Fruit fly (Drosophila melanogaster): ENCODE data around the gene Kots.

Kots gene

DNA sequence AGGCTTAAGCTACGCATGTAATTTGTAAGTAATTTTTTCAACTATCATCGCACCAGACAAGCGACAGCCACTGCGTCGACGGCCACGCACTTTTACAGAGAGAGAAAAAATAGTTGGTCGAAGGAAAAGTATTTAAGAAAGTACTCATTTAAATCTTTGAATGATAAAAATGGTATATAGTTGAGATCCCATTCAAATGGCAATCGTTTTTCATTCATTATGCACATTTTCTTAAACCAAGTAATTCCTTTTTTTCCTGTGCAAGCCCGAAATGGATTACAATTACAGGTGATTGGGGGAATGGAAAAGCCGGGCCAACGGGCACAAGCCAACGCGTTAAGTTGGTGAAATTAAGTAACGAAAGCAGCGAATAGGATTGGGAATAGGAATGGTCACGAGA, 11.7 kb downstream of the Kots start (continued):
- TF ChIP-seq CG10979 (tag; optimal IDR thresholded peaks at IDR 0.05) (peak; percentile 52), nmo (GFP tag; optimal IDR thresholded peaks at IDR 0.05) (peak; percentile 38), Asciz (GFP tag; optimal IDR thresholded peaks at IDR 0.05) (peak; percentile 13), Med (GFP tag) (peak; percentile 71), CG7987 (GFP tag; optimal IDR thresholded peaks at IDR 0.05) (no peak), CG8388 (GFP tag; optimal IDR thresholded peaks at IDR 0.05) (peak; percentile 37), Mrtf (GFP tag; IDR thresholded peaks at IDR 0.05) (no peak), eve (GFP tag; optimal IDR thresholded peaks at IDR 0.05) (no peak), br (optimal IDR thresholded peaks at IDR 0.05) (no peak), Hand (GFP tag; optimal IDR thresholded peaks at IDR 0.05) (no peak), CG7745 (tag; optimal IDR thresholded peaks at IDR 0.05) (no peak), unpg (GFP tag; optimal IDR thresholded peaks at IDR 0.05) (peak; percentile 43), CG11398 (GFP tag; optimal IDR thresholded peaks at IDR 0.05) (no peak), dmrt99B (tag; optimal IDR thresholded peaks at IDR 0.05) (peak; percentile 10), Poxn (GFP tag; IDR thresholded peaks at IDR 0.05) (no peak), dmrt11E (tag; optimal IDR thresholded peaks at IDR 0.05) (peak; percentile 50), CG6813 (GFP tag; optimal IDR thresholded peaks at IDR 0.05) (no peak), ato (GFP tag; IDR thresholded peaks at IDR 0.05; ENCODE audit: partially characterized antibody) (no peak), ci (GFP tag; IDR thresholded peaks at IDR 0.05) (peak; percentile 72; the same call in 2 of the 3 replicates), phol (tag; optimal IDR thresholded peaks at IDR 0.05) (peak; percentile 35), Hmr (GFP tag; optimal IDR thresholded peaks at IDR 0.05) (no peak), sens (GFP tag) (peak; percentile 89), CG31441 (GFP tag; IDR thresholded peaks at IDR 0.05) (peak; percentile 40; the same call in 1 of the 2 replicates), ara (GFP tag; IDR thresholded peaks at IDR 0.05) (0 out of 2 replicates have a peak, but pooled peaks have one; percentile 32), Chrac-16 (GFP tag; optimal IDR thresholded peaks at IDR 0.05) (peak; percentile 12), CG2712 (tag; optimal IDR thresholded peaks at IDR 0.05) (peak; percentile 54), Xbp1 (GFP tag; optimal IDR thresholded peaks at IDR 0.05) (peak; percentile 0), cas (GFP tag; IDR thresholded peaks at IDR 0.05) (no peak), CG15073 (GFP tag; optimal IDR thresholded peaks at IDR 0.05) (no peak), luna (GFP tag; optimal IDR thresholded peaks at IDR 0.05) (no peak), emc (GFP tag; optimal IDR thresholded peaks at IDR 0.05) (no peak), D (optimal IDR thresholded peaks at IDR 0.05) (no peak), D (GFP tag; optimal IDR thresholded peaks at IDR 0.05) (peak; percentile 22), CoRest (tag; optimal IDR thresholded peaks at IDR 0.05) (peak; percentile 3), amos (GFP tag; IDR thresholded peaks at IDR 0.05; ENCODE audit: partially characterized antibody) (no peak), CG17361 (GFP tag; IDR thresholded peaks at IDR 0.05) (peak; percentile 26; the same call in 1 of the 3 replicates), NC2β (GFP tag; optimal IDR thresholded peaks at IDR 0.05) (no peak), Sox102F (GFP tag; optimal IDR thresholded peaks at IDR 0.05) (peak; percentile 46), Ssrp (tag; optimal IDR thresholded peaks at IDR 0.05) (peak; percentile 34), CG12659 (GFP tag; optimal IDR thresholded peaks at IDR 0.05) (no peak), sob (GFP tag; IDR thresholded peaks at IDR 0.05) (no peak), sisA (GFP tag; IDR thresholded peaks at IDR 0.05) (0 out of 2 replicates have a peak, but pooled peaks have one; percentile 7), h (optimal IDR thresholded peaks at IDR 0.05) (no peak), CG6765 (GFP tag; optimal IDR thresholded peaks at IDR 0.05) (no peak), tgo (GFP tag; IDR thresholded peaks at IDR 0.05) (peak; percentile 33; the same call in 1 of the 3 replicates), CG4424 (GFP tag; optimal IDR thresholded peaks at IDR 0.05) (no peak), dpn (GFP tag; optimal IDR thresholded peaks at IDR 0.05) (no peak), chn (GFP tag; optimal IDR thresholded peaks at IDR 0.05) (peak; percentile 34), CG18262 (tag; optimal IDR thresholded peaks at IDR 0.05) (peak; percentile 43), prd (optimal IDR thresholded peaks at IDR 0.05) (no peak), prd (GFP tag; IDR thresholded peaks at IDR 0.05) (peak; percentile 55; the same call in 2 of the 3 replicates), CG14667 (GFP tag; IDR thresholded peaks at IDR 0.05) (no peak)
